Worm (Caenorhabditis elegans) whole organism, mixed stage, embryonic: Measurements from ENCODE around the gene tbc-8.

Experiments used
- ceh-39 ChIP-seq: fragments of 150-350 bp; optimal IDR thresholded peaks from 2 replicates; lab custom pipeline; 2014; ENCODE audit warnings: missing biosample characterization, missing genetic modification characterization
- ces-1 ChIP-seq: fragments of 150-350 bp; optimal IDR thresholded peaks from 2 replicates; lab custom pipeline; 2014; ENCODE audit warnings: missing biosample characterization, missing genetic modification reagents, missing genetic modification characterization
- elt-1 ChIP-seq: sonication (generic microtip); optimal IDR thresholded peaks from 2 replicates; lab custom pipeline; 2017; ENCODE audit warnings: missing genetic modification characterization, mild to moderate bottlenecking, missing compliant biosample characterization, antibody characterized with exemption, moderate library complexity, borderline replicate concordance; ENCODE audit not compliant: insufficient read depth
- flh-1 ChIP-seq: fragments of 200-800 bp; sonication (Bioruptor generic); optimal IDR thresholded peaks from 2 replicates; lab custom pipeline; 2018; ENCODE audit warnings: mild to moderate bottlenecking, missing genetic modification characterization, moderate library complexity, missing compliant biosample characterization
- lsy-2 ChIP-seq: fragments of 150-350 bp; optimal IDR thresholded peaks from 2 replicates; lab custom pipeline; 2014; ENCODE audit warnings: missing biosample characterization, missing genetic modification characterization
- mls-2 ChIP-seq: sonication (generic microtip); optimal IDR thresholded peaks from 2 replicates; lab custom pipeline; 2016; ENCODE audit warnings: mild to moderate bottlenecking, missing genetic modification characterization, moderate library complexity, missing compliant biosample characterization
- nhr-28 ChIP-seq: fragments of 150-350 bp; optimal IDR thresholded peaks from 2 replicates; lab custom pipeline; 2014; ENCODE audit warnings: missing biosample characterization, missing genetic modification characterization
- nhr-76 ChIP-seq: sonication (generic microtip); optimal IDR thresholded peaks from 2 replicates; lab custom pipeline; 2017; ENCODE audit warnings: missing biosample characterization, missing genetic modification characterization
- snpc-4 ChIP-seq: fragments of 150-350 bp; optimal IDR thresholded peaks from 2 replicates; lab custom pipeline; 2014; ENCODE audit warnings: missing biosample characterization, missing genetic modification characterization

DNA sequence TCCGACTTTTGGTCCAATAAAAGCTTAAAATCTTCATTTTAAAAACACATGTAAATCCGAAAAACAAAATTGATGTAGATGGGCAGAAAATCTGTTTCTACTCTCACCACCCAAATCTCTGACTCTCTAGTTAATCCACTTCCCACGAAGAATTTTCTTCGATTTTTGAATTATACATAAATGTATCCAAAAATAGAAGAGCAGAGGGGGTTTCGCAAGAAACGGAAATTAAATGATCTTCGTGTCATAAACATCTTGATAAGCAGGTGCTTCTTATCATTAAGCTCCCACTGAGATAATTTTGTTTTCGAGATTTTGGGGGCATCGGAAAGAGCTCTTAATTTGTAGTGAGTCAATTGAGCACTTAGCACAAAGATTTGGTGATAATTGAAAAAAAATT lies 24.9 kb downstream of the tbc-8 start:
- TF ChIP-seq flh-1 (GFP tag; lab: Kevin White, UChicago) (no peak), ces-1 (GFP tag; lab: Kevin White, UChicago) (peak; percentile 18), elt-1 (no peak), nhr-76 (tag; lab: Kevin White, UChicago) (no peak), mls-2 (tag; lab: Kevin White, UChicago) (no peak), nhr-28 (tag; lab: Kevin White, UChicago) (no peak), snpc-4 (tag; lab: Kevin White, UChicago) (no peak), ceh-39 (tag; lab: Kevin White, UChicago) (no peak), lsy-2 (tag; lab: Kevin White, UChicago) (no peak)
